Worm (Caenorhabditis elegans) whole organism, late embryonic: Measurements from ENCODE around the gene F44A6.4.
A peak's percentile ranks its signal among the peaks of the same experiment; 100 is the strongest.

Experiments used
- C08G9.2 ChIP-seq: sonication (generic microtip); optimal IDR thresholded peaks from 2 replicates; lab custom pipeline; 2016; ENCODE audit warnings: mild to moderate bottlenecking, missing genetic modification characterization, moderate library complexity, missing compliant biosample characterization
- ceh-14 ChIP-seq: sonication (generic microtip); optimal IDR thresholded peaks from 2 replicates; lab custom pipeline; 2016; ENCODE audit warnings: missing genotype, missing genetic modification characterization, missing compliant biosample characterization
- ceh-19 ChIP-seq: fragments of 200-800 bp; sonication (Bioruptor generic); optimal IDR thresholded peaks from 2 replicates; lab custom pipeline; 2018; ENCODE audit warnings: mild to moderate bottlenecking, missing genetic modification characterization, missing compliant biosample characterization
- ceh-2 ChIP-seq: sonication (generic microtip); optimal IDR thresholded peaks from 2 replicates; lab custom pipeline; 2016; ENCODE audit warnings: missing genotype, missing genetic modification characterization, missing compliant biosample characterization
- ceh-22 ChIP-seq: sonication (generic microtip); optimal IDR thresholded peaks from 2 replicates; lab custom pipeline; 2017; ENCODE audit warnings: missing biosample characterization, missing genetic modification characterization
- ceh-31 ChIP-seq: sonication (generic microtip); optimal IDR thresholded peaks from 2 replicates; lab custom pipeline; 2016; ENCODE audit warnings: missing genetic modification characterization, missing compliant biosample characterization
- ceh-48 ChIP-seq: sonication (generic microtip); optimal IDR thresholded peaks from 2 replicates; lab custom pipeline; 2016; ENCODE audit warnings: missing genetic modification characterization, inconsistent platforms, missing compliant biosample characterization
- ceh-6 ChIP-seq: fragments of 200-800 bp; sonication (Bioruptor generic); optimal IDR thresholded peaks from 2 replicates; lab custom pipeline; 2018; ENCODE audit warnings: mild to moderate bottlenecking, missing genetic modification characterization, missing compliant biosample characterization
- ets-4 ChIP-seq: sonication (generic microtip); optimal IDR thresholded peaks from 2 replicates; lab custom pipeline; 2016; ENCODE audit warnings: missing genetic modification characterization, missing compliant biosample characterization
- eyg-1 ChIP-seq: sonication (generic microtip); optimal IDR thresholded peaks from 2 replicates; lab custom pipeline; 2016; ENCODE audit warnings: missing genotype, missing genetic modification characterization, missing compliant biosample characterization
- fax-1 ChIP-seq: sonication (generic microtip); optimal IDR thresholded peaks from 2 replicates; lab custom pipeline; 2016; ENCODE audit warnings: missing genotype, missing genetic modification characterization, missing compliant biosample characterization
- hlh-13 ChIP-seq: fragments of 200-800 bp; sonication (Bioruptor generic); optimal IDR thresholded peaks from 2 replicates; lab custom pipeline; 2018; ENCODE audit warnings: mild to moderate bottlenecking, missing genetic modification characterization, missing compliant biosample characterization
- hlh-15 ChIP-seq: sonication (generic microtip); optimal IDR thresholded peaks from 2 replicates; lab custom pipeline; 2016; ENCODE audit warnings: missing genetic modification characterization, missing compliant biosample characterization
- hlh-8 ChIP-seq: sonication (generic microtip); optimal IDR thresholded peaks from 2 replicates; lab custom pipeline; 2016; ENCODE audit warnings: missing genotype, missing genetic modification characterization, missing compliant biosample characterization
- lin-11 ChIP-seq: fragments of 200-800 bp; sonication (Bioruptor generic); optimal IDR thresholded peaks from 2 replicates; lab custom pipeline; 2018; ENCODE audit warnings: mild to moderate bottlenecking, missing genetic modification characterization, missing compliant biosample characterization
- madf-2 ChIP-seq: sonication (generic microtip); optimal IDR thresholded peaks from 2 replicates; lab custom pipeline; 2017; ENCODE audit warnings: missing genetic modification characterization, missing compliant biosample characterization
- mec-3 ChIP-seq: sonication (generic microtip); optimal IDR thresholded peaks from 2 replicates; lab custom pipeline; 2016; ENCODE audit warnings: borderline replicate concordance, missing genetic modification characterization, missing compliant biosample characterization
- nfya-1 ChIP-seq: sonication (generic microtip); optimal IDR thresholded peaks from 2 replicates; lab custom pipeline; 2017; ENCODE audit warnings: missing genetic modification characterization, mild to moderate bottlenecking, missing compliant biosample characterization, antibody characterized with exemption, moderate library complexity
- pag-3 ChIP-seq: sonication (generic microtip); optimal IDR thresholded peaks from 2 replicates; lab custom pipeline; 2016; ENCODE audit warnings: missing compliant biosample characterization, missing genetic modification characterization, borderline replicate concordance
- pat-9 ChIP-seq: fragments of 200-800 bp; sonication (Bioruptor generic); optimal IDR thresholded peaks from 2 replicates; lab custom pipeline; 2018; ENCODE audit warnings: mild to moderate bottlenecking, missing genetic modification characterization, moderate library complexity, missing compliant biosample characterization
- pax-1 ChIP-seq: fragments of 150-350 bp; optimal IDR thresholded peaks from 2 replicates; lab custom pipeline; 2014; ENCODE audit warnings: missing biosample characterization, missing genetic modification characterization
- pha-2 ChIP-seq: sonication (generic microtip); optimal IDR thresholded peaks from 2 replicates; lab custom pipeline; 2017; ENCODE audit warnings: mild to moderate bottlenecking, missing genetic modification characterization, missing compliant biosample characterization
- pha-4 ChIP-seq: fragments of 150-350 bp; optimal IDR thresholded peaks from 2 replicates; lab custom pipeline; 2018; ENCODE audit warnings: missing biosample characterization, missing genetic modification reagents, missing genetic modification characterization
- pqm-1 ChIP-seq: sonication (generic microtip); optimal IDR thresholded peaks from 2 replicates; lab custom pipeline; 2016; ENCODE audit warnings: missing genetic modification characterization, missing compliant biosample characterization
- ref-2 ChIP-seq: sonication (generic microtip); optimal IDR thresholded peaks from 2 replicates; lab custom pipeline; 2016; ENCODE audit warnings: missing genetic modification characterization, missing compliant biosample characterization
- rnt-1 ChIP-seq: sonication (generic microtip); optimal IDR thresholded peaks from 2 replicates; lab custom pipeline; 2016; ENCODE audit warnings: missing genetic modification characterization, missing compliant biosample characterization
- sdc-2 ChIP-seq: sonication (generic microtip); optimal IDR thresholded peaks from 2 replicates; lab custom pipeline; 2016; ENCODE audit warnings: missing genotype, missing genetic modification characterization, missing compliant biosample characterization
- sox-2 ChIP-seq: fragments of 200-800 bp; sonication (Bioruptor generic); IDR thresholded peaks from 2 replicates; pipeline ENCODE4 v1.3.6; 2022; ENCODE audit warnings: missing genetic modification reagents, missing genetic modification characterization, missing compliant biosample characterization
- syd-9 ChIP-seq: sonication (generic microtip); optimal IDR thresholded peaks from 2 replicates; lab custom pipeline; 2016; ENCODE audit warnings: mild to moderate bottlenecking, missing genetic modification characterization, moderate library complexity, missing compliant biosample characterization
- tbx-2 ChIP-seq: sonication (generic microtip); optimal IDR thresholded peaks from 2 replicates; lab custom pipeline; 2016; ENCODE audit warnings: missing genetic modification characterization, missing compliant biosample characterization
- unc-3 ChIP-seq, 2 experiments: fragments of 200-800 bp in 1 of 2; sonication (Bioruptor generic) in 1 of 2; sonication (generic microtip) in 1 of 2; conservative IDR thresholded peaks in 1 of 2; optimal IDR thresholded peaks in 1 of 2; 2 replicates each; pipeline versions ENCODE4 v1.3.6 to Lab custom; 2016 to 2022; ENCODE audit warnings: missing compliant biosample characterization in 2 of 2, missing genetic modification characterization in 2 of 2, missing genetic modification reagents in 1 of 2
- unc-55 ChIP-seq: sonication (generic microtip); optimal IDR thresholded peaks from 2 replicates; lab custom pipeline; 2017; ENCODE audit warnings: missing biosample characterization, missing genetic modification reagents, missing genetic modification characterization
- ztf-16 ChIP-seq: sonication (generic microtip); optimal IDR thresholded peaks from 2 replicates; lab custom pipeline; 2017; ENCODE audit warnings: missing genetic modification characterization, missing compliant biosample characterization

Gene F44A6.4

DNA sequence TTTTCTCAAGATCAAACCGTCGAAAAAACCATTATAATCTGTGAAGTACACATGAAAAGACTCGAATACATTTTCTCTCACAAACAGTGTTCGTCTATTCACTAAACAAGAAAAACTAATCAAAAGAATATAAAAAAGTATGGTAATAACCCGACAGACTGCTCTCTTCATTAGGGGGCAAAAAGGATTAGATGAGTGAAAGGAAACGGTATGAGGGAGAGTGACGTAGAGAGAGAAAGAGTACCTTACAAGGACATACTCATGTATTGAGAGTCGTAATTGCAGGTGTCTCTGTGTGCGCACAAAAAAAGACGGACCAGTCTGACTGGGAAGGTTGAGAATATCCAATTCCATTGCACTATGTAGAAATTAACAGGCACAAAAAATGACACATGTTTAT is 34.4 kb upstream of the F44A6.4 start:
- TF ChIP-seq unc-55 (GFP tag; lab: Kevin White, UChicago) = no peak
- no peak for TF ChIP-seq unc-3 (GFP tag; conservative IDR thresholded peaks at IDR 0.05; lab: Robert Waterston, UW)
- no peak for TF ChIP-seq unc-3 (tag; optimal IDR thresholded peaks at IDR 0.05; lab: Kevin White, UChicago)
- no peak for TF ChIP-seq hlh-8
- no peak for TF ChIP-seq ceh-6 (GFP tag; lab: Kevin White, UChicago)
- no peak for TF ChIP-seq sox-2 (GFP tag; lab: Robert Waterston, UW)
- no peak for TF ChIP-seq pha-2 (tag; lab: Kevin White, UChicago)
- TF ChIP-seq pat-9 (tag; lab: Kevin White, UChicago) = no peak
- no peak for TF ChIP-seq rnt-1 (tag; lab: Kevin White, UChicago)
- no peak for TF ChIP-seq ceh-14
- no peak for TF ChIP-seq ets-4 (tag; lab: Kevin White, UChicago)
- no peak for TF ChIP-seq ceh-2 (tag; lab: Kevin White, UChicago)
- no peak for TF ChIP-seq madf-2 (tag; lab: Kevin White, UChicago)

DNA sequence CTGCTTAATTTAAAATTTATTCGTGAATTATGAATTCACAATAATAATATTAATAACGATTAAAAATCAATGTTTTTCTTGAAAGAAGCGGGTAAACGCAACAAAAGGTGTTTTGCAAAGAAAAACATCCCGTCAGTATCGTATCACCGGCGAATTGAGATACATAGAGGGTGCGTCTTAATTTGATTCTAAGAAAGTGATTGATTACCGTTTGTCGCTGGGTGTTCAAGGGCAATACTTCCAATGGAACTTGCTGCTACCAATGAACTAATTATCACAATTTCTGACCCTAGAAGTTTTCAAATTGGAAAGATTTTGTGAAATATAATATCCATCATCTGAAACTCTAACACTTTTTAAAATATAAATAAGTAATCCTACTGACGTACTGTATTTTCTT is 30.3 kb upstream of the F44A6.4 start:
- TF ChIP-seq syd-9 (tag; lab: Kevin White, UChicago) (no peak), ref-2 (no peak), pha-4 (no peak), fax-1 (tag; lab: Kevin White, UChicago) (no peak), hlh-13 (GFP tag; lab: Kevin White, UChicago) (no peak), hlh-15 (no peak), ceh-19 (GFP tag; lab: Kevin White, UChicago) (no peak), sox-2 (GFP tag; lab: Robert Waterston, UW) (no peak), ceh-31 (no peak), pag-3 (tag; lab: Kevin White, UChicago) (no peak), ets-4 (tag; lab: Kevin White, UChicago) (no peak), ceh-48 (tag; lab: Kevin White, UChicago) (no peak), pat-9 (tag; lab: Kevin White, UChicago) (no peak), sdc-2 (tag; lab: Kevin White, UChicago) (no peak)

DNA sequence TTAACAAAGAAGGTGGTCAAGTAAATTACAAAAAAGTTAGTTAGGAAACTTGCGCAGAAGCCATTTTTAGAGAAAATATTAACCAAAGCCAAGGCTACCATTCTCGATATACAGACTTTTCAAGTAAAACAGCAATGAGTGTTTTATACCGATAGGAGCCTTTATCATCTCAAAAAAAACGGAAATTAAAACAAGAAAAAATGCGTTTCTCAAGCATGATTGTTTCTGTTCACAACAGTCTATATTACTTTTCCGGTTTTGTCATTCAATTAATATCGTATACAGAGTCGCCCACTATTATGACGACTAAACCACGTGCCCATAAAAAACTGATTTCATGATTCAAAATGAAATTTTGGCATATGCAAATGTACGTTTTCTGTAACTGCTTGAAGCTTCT is 25.6 kb upstream of the F44A6.4 start, which contains the start of gene str-74:
str-74 (minus strand) TSS at position 101 of the 400 bp plus-strand sequence.
- TF ChIP-seq C08G9.2 (tag; lab: Kevin White, UChicago) (no peak), sox-2 (GFP tag; lab: Robert Waterston, UW) (no peak), unc-55 (GFP tag; lab: Kevin White, UChicago) (no peak), ceh-31 (no peak), hlh-15 (no peak), pqm-1 (tag; lab: Kevin White, UChicago) (no peak), ceh-22 (no peak), ref-2 (no peak), ceh-19 (GFP tag; lab: Kevin White, UChicago) (no peak), pax-1 (no peak), eyg-1 (tag; lab: Kevin White, UChicago) (no peak), unc-3 (GFP tag; conservative IDR thresholded peaks at IDR 0.05; lab: Robert Waterston, UW) (no peak), unc-3 (tag; optimal IDR thresholded peaks at IDR 0.05; lab: Kevin White, UChicago) (no peak), mec-3 (no peak), lin-11 (tag; lab: Kevin White, UChicago) (no peak), ztf-16 (tag; lab: Kevin White, UChicago) (no peak), ceh-48 (tag; lab: Kevin White, UChicago) (no peak), rnt-1 (tag; lab: Kevin White, UChicago) (no peak)

DNA sequence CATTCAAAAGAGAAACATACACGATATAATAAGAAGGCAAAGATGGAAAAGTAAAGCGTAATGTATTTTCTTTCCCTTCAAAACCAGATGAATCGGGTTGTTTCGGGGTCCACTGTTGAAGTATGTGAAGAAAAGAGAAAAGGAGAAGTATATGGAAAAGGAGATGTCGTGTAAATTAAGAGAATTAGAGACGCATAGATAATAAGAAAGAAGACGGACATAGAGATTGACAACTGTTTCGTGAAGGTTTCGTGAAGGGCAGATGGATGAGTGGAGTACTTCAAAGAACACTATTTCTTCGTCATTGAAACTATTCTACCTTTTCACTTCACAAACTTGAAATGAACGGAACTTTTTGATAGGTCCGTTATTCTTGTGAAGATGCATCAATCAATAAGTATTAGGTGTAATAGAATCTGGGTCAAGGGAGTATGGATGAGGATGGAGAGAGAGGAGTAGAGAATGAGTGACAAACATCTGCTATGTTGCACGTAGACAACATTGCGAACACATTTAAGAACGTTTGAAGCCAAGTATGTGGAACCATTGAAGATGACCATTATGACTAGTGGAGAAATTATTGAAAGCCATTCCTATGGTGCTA is 23.0 kb upstream of the F44A6.4 start:
- TF ChIP-seq nfya-1 (tag; lab: Kevin White, UChicago) (peak; percentile 40), unc-55 (GFP tag; lab: Kevin White, UChicago) (peak; percentile 73), tbx-2 (peak; percentile 1), sox-2 (GFP tag; lab: Robert Waterston, UW) (no peak)
